Worm (Caenorhabditis elegans): ENCODE results near the gene F46F5.5.
A peak's percentile ranks its signal among the peaks of the same experiment; 100 is the strongest.

DNA sequence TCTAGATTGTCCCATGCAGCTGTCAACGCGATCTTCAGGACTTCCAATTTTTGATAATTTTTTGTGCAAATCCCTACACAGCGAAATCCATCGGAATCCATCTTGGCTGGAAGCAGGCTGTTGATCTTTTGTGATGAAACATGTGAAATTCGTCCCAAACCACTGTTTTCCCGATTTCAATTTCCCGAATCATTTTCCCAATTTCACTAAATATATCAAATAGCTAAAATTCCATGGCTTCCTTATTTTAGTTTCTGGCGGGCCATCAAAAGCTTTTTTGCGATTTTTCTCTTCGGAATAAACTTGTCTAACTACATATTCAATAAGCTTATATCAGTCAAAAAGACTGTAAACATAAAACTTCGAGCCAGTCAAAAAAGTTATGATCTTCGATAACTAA lies 8.7 kb upstream of the F46F5.5 start, which contains the start of gene F46F5.8:
- TF ChIP-seq nhr-237 (tag; optimal IDR thresholded peaks at IDR 0.05) (no peak), jun-1 (tag; optimal IDR thresholded peaks at IDR 0.05) (no peak), mep-1 (tag; optimal IDR thresholded peaks at IDR 0.05) (no peak), unc-62 (GFP tag; optimal IDR thresholded peaks at IDR 0.05 in 1 of 2) (peak in 1 of 2 experiments; percentile 73), unc-62 (tag; optimal IDR thresholded peaks at IDR 0.05) (no peak), F37D6.2 (tag; optimal IDR thresholded peaks at IDR 0.05) (no peak), ztf-11 (tag; optimal IDR thresholded peaks at IDR 0.05) (no peak), ceh-44 (GFP tag; IDR thresholded peaks at IDR 0.05) (no peak), snpc-4 (tag; optimal IDR thresholded peaks at IDR 0.05) (no peak), mes-2 (tag; optimal IDR thresholded peaks at IDR 0.05; ENCODE audit: poor library complexity, severe bottlenecking) (no peak), lin-39 (tag; optimal IDR thresholded peaks at IDR 0.05) (no peak), mdl-1 (tag; optimal IDR thresholded peaks at IDR 0.05) (no peak), ceh-32 (tag; optimal IDR thresholded peaks at IDR 0.05; ENCODE audit: poor library complexity) (no peak), dpl-1 (GFP tag; optimal IDR thresholded peaks at IDR 0.05) (no peak)
